Worm (Caenorhabditis elegans): Measurements from ENCODE around the gene ZK112.4.

Gene ZK112.4

ce11 chrIII:7767415-7767814 lies 37.6 kb upstream of the ZK112.4 start, which contains the start of gene ZK686.5:
Gene ZK686.5, minus strand, starts transcription at chrIII:7767515.
- TF ChIP-seq pros-1 (tag; optimal IDR thresholded peaks at IDR 0.05) = no peak
- no peak for TF ChIP-seq pax-1 (tag; optimal IDR thresholded peaks at IDR 0.05)
- TF ChIP-seq ref-2 (tag; optimal IDR thresholded peaks at IDR 0.05) = no peak
- no peak for TF ChIP-seq pha-4 (tag; optimal IDR thresholded peaks at IDR 0.05)
- TF ChIP-seq ceh-18 (tag; optimal IDR thresholded peaks at IDR 0.05) = no peak
- no peak for TF ChIP-seq T23F11.4 (GFP tag; optimal IDR thresholded peaks at IDR 0.05)

ce11 chrIII:7765974-7766373 lies 36.2 kb upstream of the ZK112.4 start, which contains the start of gene ZK686.2:
Gene ZK686.2, minus strand, starts transcription at chrIII:7766052.
- TF ChIP-seq pha-4 (tag; optimal IDR thresholded peaks at IDR 0.05) = no peak
- TF ChIP-seq ceh-30 (tag; optimal IDR thresholded peaks at IDR 0.05) = no peak
- TF ChIP-seq unc-42 (tag; optimal IDR thresholded peaks at IDR 0.05) = peak; percentile 40
- no peak for TF ChIP-seq ceh-24 (tag; optimal IDR thresholded peaks at IDR 0.05)
- TF ChIP-seq ceh-48 (tag; optimal IDR thresholded peaks at IDR 0.05) = peak; percentile 77
- TF ChIP-seq ttx-3 (tag; optimal IDR thresholded peaks at IDR 0.05) = no peak
- TF ChIP-seq nfya-1 (tag; optimal IDR thresholded peaks at IDR 0.05) = peak; percentile 24
- TF ChIP-seq pha-2 (tag; optimal IDR thresholded peaks at IDR 0.05) = no peak
- no peak for TF ChIP-seq rnt-1 (tag; optimal IDR thresholded peaks at IDR 0.05)
- no peak for TF ChIP-seq tbx-7 (tag; optimal IDR thresholded peaks at IDR 0.05)

- no peak for TF ChIP-seq gmeb-2 (tag; optimal IDR thresholded peaks at IDR 0.05)
- TF ChIP-seq ama-1 (optimal IDR thresholded peaks at IDR 0.05) = no peak
- TF ChIP-seq npax-4 (tag; optimal IDR thresholded peaks at IDR 0.05) = no peak
- no peak for TF ChIP-seq hlh-8 (tag; optimal IDR thresholded peaks at IDR 0.05)
- TF ChIP-seq ref-2 (tag; optimal IDR thresholded peaks at IDR 0.05) = no peak
- no peak for TF ChIP-seq madf-2 (tag; optimal IDR thresholded peaks at IDR 0.05)
- no peak for TF ChIP-seq nfya-1 (tag; optimal IDR thresholded peaks at IDR 0.05)
- no peak for TF ChIP-seq ceh-31 (tag; optimal IDR thresholded peaks at IDR 0.05)
- no peak for TF ChIP-seq nhr-232 (tag; optimal IDR thresholded peaks at IDR 0.05)
- TF ChIP-seq C08G9.2 (tag; optimal IDR thresholded peaks at IDR 0.05) = no peak
- TF ChIP-seq ceh-48 (tag; optimal IDR thresholded peaks at IDR 0.05) = no peak
- no peak for TF ChIP-seq che-1 (tag; optimal IDR thresholded peaks at IDR 0.05)
- no peak for TF ChIP-seq odd-2 (tag; optimal IDR thresholded peaks at IDR 0.05)
Observed at ce11 chrIII:7763503-7763902, 33.7 kb upstream of the ZK112.4 start, which contains the start of gene mtx-2. Gene mtx-2, minus strand, starts transcription at chrIII:7763603.

ce11 chrIII:7762250-7762649 lies 32.4 kb upstream of the ZK112.4 start:
- no peak for TF ChIP-seq eyg-1 (tag; optimal IDR thresholded peaks at IDR 0.05)
- TF ChIP-seq ceh-48 (tag; optimal IDR thresholded peaks at IDR 0.05) = no peak
- peak; percentile 80 for TF ChIP-seq elt-2 (tag; optimal IDR thresholded peaks at IDR 0.05)

ce11 chrIII:7758562-7758961 lies 28.8 kb upstream of the ZK112.4 start, which contains the start of gene pcp-1:
Gene pcp-1, plus strand, starts transcription at chrIII:7758903.
- no peak for TF ChIP-seq gmeb-2 (tag; optimal IDR thresholded peaks at IDR 0.05)
- peak; percentile 25 for TF ChIP-seq elt-2 (tag; optimal IDR thresholded peaks at IDR 0.05)

ce11 chrIII:7754348-7754747 lies 24.5 kb upstream of the ZK112.4 start, which contains the start of gene cdh-3:
Gene cdh-3, minus strand, starts transcription at chrIII:7754448.
- TF ChIP-seq elt-2 (tag; optimal IDR thresholded peaks at IDR 0.05) = no peak
- TF ChIP-seq ceh-30 (tag; optimal IDR thresholded peaks at IDR 0.05) = no peak
- no peak for TF ChIP-seq ztf-16 (tag; optimal IDR thresholded peaks at IDR 0.05)
- no peak for TF ChIP-seq fax-1 (tag; optimal IDR thresholded peaks at IDR 0.05)
- TF ChIP-seq npax-4 (tag; optimal IDR thresholded peaks at IDR 0.05) = no peak
- TF ChIP-seq pqm-1 (tag; optimal IDR thresholded peaks at IDR 0.05) = no peak
- TF ChIP-seq madf-2 (tag; optimal IDR thresholded peaks at IDR 0.05) = no peak

- TF ChIP-seq nhr-11 (tag; optimal IDR thresholded peaks at IDR 0.05) = no peak
Observed at ce11 chrIII:7743183-7743582, 13.4 kb upstream of the ZK112.4 start.

Measured in whole organism, late embryonic.